Worm (Caenorhabditis elegans) whole organism, late embryonic: ENCODE results near the gene C07C7.1.

Source experiments
- che-1 ChIP-seq: sonication (generic microtip); optimal IDR thresholded peaks from 2 replicates; lab custom pipeline; 2016; ENCODE audit warnings: mild to moderate bottlenecking, missing genetic modification characterization, missing compliant biosample characterization
- dve-1 ChIP-seq: sonication (generic microtip); optimal IDR thresholded peaks from 2 replicates; lab custom pipeline; 2017; ENCODE audit warnings: antibody characterized with exemption, mild to moderate bottlenecking, missing genetic modification characterization, missing compliant biosample characterization
- ets-4 ChIP-seq: sonication (generic microtip); optimal IDR thresholded peaks from 2 replicates; lab custom pipeline; 2016; ENCODE audit warnings: missing genetic modification characterization, missing compliant biosample characterization
- eyg-1 ChIP-seq: sonication (generic microtip); optimal IDR thresholded peaks from 2 replicates; lab custom pipeline; 2016; ENCODE audit warnings: missing genotype, missing genetic modification characterization, missing compliant biosample characterization
- fkh-10 ChIP-seq: fragments of 150-350 bp; optimal IDR thresholded peaks from 2 replicates; lab custom pipeline; 2014; ENCODE audit warnings: missing biosample characterization, missing genetic modification reagents, missing genetic modification characterization
- fkh-6 ChIP-seq: sonication (generic microtip); optimal IDR thresholded peaks from 2 replicates; lab custom pipeline; 2016; ENCODE audit warnings: missing genetic modification characterization, missing compliant biosample characterization

- no peak for TF ChIP-seq dve-1 (tag; lab: Kevin White, UChicago)
- TF ChIP-seq fkh-6 (tag; lab: Kevin White, UChicago): no peak
- TF ChIP-seq che-1 (tag; lab: Kevin White, UChicago): no peak
- no peak for TF ChIP-seq ets-4 (tag; lab: Kevin White, UChicago)
- no peak for TF ChIP-seq eyg-1 (tag; lab: Kevin White, UChicago)
- no peak for TF ChIP-seq fkh-10 (GFP tag; lab: Kevin White, UChicago)
Observed at ce11 chrIV:9217426-9217825, 32.8 kb downstream of the C07C7.1 start, which contains the start of gene C46C2.2.
